Worm (Caenorhabditis elegans) whole organism, L4/young adult: ENCODE results near the gene ubc-19.

Experiments
- W03F9.2 ChIP-seq: fragments of 150-350 bp; optimal IDR thresholded peaks from 2 replicates; lab custom pipeline; 2014; ENCODE audit warnings: missing biosample characterization, missing genetic modification characterization
- dao-5 ChIP-seq: sonication (generic microtip); optimal IDR thresholded peaks from 2 replicates; lab custom pipeline; 2016; ENCODE audit warnings: missing genotype, missing genetic modification characterization, moderate library complexity, missing compliant biosample characterization
- him-1 ChIP-seq: sonication (generic microtip); optimal IDR thresholded peaks from 2 replicates; lab custom pipeline; 2016; ENCODE audit warnings: missing genotype, missing genetic modification reagents, missing genetic modification characterization, missing compliant biosample characterization

The ubc-19 gene

DNA sequence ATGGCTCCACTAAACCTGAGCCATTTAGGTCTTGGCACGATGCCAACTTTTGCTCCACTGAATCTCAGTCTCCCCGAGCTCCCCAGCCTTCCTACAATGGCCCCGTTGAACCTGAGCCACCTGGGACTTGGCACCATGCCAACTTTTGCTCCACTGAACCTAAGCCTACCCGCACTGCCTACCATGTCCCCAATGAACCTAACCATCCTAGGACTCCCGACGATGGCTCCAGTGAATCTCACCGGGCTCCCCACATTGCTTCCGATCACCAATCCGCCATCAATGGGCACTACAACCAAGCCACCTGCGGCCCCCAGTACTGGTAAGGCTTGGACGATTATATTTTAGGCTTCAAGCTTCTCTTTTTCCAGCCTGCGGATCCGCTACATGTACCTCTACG is 17.8 kb downstream of the ubc-19 start:
- TF ChIP-seq W03F9.2 (tag; lab: Kevin White, UChicago), result no peak
- no peak for TF ChIP-seq dao-5 (tag; lab: Kevin White, UChicago)
- no peak for TF ChIP-seq him-1 (tag; lab: Kevin White, UChicago)

- TF ChIP-seq him-1 (tag; lab: Kevin White, UChicago) (no peak), W03F9.2 (tag; lab: Kevin White, UChicago) (no peak), dao-5 (tag; lab: Kevin White, UChicago) (no peak)
These were observed 19.5 kb downstream of the ubc-19 start, which contains the start of gene Y69H2.10 for ce11 chrV:18670017-18670416. Gene Y69H2.10, plus strand, starts transcription at chrV:18670317.

- TF ChIP-seq dao-5 (tag; lab: Kevin White, UChicago) (no peak), W03F9.2 (tag; lab: Kevin White, UChicago) (no peak), him-1 (tag; lab: Kevin White, UChicago) (no peak)
These were observed 22.4 kb downstream of the ubc-19 start for ce11 chrV:18667179-18667578.

DNA sequence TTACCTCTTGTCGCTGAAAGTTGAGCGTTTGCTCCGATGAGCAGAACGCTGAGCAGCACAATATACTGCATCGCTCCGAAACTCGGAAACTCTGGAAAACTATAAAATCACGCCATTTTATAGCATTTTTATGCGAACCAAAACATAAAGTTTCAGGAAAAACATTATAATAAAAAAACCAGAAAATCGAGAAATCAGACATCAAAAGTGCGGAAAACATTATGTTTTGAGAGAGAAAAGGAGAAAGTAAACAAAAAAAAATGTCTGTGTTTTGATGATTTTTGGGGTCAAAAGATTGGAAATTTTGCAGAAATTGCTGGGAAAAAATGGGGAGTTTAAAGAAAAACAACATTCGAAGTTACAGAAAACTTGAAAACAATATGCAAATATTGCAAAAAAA is 25.5 kb downstream of the ubc-19 start, which contains the start of gene Y69H2.3:
Gene Y69H2.3 (minus strand): TSS at position 101 of the 400 bp plus-strand sequence.
- no peak for TF ChIP-seq dao-5 (tag; lab: Kevin White, UChicago)
- TF ChIP-seq W03F9.2 (tag; lab: Kevin White, UChicago), result no peak
- no peak for TF ChIP-seq him-1 (tag; lab: Kevin White, UChicago)

- no peak for TF ChIP-seq him-1 (tag; lab: Kevin White, UChicago)
- TF ChIP-seq dao-5 (tag; lab: Kevin White, UChicago), result no peak
- no peak for TF ChIP-seq W03F9.2 (tag; lab: Kevin White, UChicago)
These were observed 27.2 kb downstream of the ubc-19 start for ce11 chrV:18662333-18662732.

DNA sequence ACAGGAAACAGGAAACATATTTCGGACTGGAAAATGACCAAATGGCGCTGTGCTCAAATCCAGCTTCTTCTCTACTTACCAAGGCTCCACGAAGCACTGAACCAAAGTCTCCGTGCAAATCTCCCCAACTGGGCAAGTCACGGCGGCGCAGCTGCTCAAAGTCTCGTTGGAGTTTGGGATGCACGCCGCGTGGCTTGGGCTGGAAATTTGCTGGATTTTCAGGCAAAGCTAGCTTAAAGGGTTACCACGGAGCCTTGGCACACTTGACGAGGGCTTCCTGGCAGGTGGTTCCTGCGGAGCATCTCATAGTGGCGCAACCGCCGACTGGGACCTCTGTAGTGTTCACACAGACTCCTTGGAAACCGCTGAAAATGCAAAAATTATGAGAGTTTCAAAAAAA is 30.6 kb downstream of the ubc-19 start:
- TF ChIP-seq him-1 (tag; lab: Kevin White, UChicago) (no peak), dao-5 (tag; lab: Kevin White, UChicago) (no peak), W03F9.2 (tag; lab: Kevin White, UChicago) (no peak)

- TF ChIP-seq W03F9.2 (tag; lab: Kevin White, UChicago) (no peak), dao-5 (tag; lab: Kevin White, UChicago) (no peak), him-1 (tag; lab: Kevin White, UChicago) (no peak)
These were observed 32.2 kb downstream of the ubc-19 start for ce11 chrV:18657391-18657790.

ce11 chrV:18656363-18656762 is 33.2 kb downstream of the ubc-19 start:
- no peak for TF ChIP-seq W03F9.2 (tag; lab: Kevin White, UChicago)
- no peak for TF ChIP-seq dao-5 (tag; lab: Kevin White, UChicago)
- no peak for TF ChIP-seq him-1 (tag; lab: Kevin White, UChicago)

ce11 chrV:18650043-18650442 is 39.5 kb downstream of the ubc-19 start, which contains the start of gene egas-2:
Gene egas-2, plus strand, starts transcription at chrV:18650343.
- TF ChIP-seq him-1 (tag; lab: Kevin White, UChicago) (no peak), W03F9.2 (tag; lab: Kevin White, UChicago) (no peak), dao-5 (tag; lab: Kevin White, UChicago) (no peak)

DNA sequence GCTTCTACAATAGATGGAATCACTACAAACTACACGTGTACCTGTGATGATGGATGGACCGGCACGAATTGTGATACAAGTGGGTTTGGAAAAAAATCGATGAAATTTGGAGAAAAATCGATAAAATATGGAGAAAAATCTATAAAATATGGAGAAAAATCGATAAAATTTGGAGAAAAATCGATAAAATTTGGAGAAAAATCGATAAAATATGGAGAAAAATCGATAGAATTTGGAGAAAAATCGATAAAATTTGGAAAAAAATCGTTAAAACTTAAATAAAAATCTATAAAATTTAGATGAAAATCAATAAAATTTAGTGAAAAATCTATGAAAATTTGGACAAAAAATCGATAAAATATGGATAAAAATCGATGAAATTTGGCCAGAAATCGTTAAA is 45.3 kb downstream of the ubc-19 start:
- TF ChIP-seq dao-5 (tag; lab: Kevin White, UChicago) (no peak), W03F9.2 (tag; lab: Kevin White, UChicago) (no peak), him-1 (tag; lab: Kevin White, UChicago) (no peak)

DNA sequence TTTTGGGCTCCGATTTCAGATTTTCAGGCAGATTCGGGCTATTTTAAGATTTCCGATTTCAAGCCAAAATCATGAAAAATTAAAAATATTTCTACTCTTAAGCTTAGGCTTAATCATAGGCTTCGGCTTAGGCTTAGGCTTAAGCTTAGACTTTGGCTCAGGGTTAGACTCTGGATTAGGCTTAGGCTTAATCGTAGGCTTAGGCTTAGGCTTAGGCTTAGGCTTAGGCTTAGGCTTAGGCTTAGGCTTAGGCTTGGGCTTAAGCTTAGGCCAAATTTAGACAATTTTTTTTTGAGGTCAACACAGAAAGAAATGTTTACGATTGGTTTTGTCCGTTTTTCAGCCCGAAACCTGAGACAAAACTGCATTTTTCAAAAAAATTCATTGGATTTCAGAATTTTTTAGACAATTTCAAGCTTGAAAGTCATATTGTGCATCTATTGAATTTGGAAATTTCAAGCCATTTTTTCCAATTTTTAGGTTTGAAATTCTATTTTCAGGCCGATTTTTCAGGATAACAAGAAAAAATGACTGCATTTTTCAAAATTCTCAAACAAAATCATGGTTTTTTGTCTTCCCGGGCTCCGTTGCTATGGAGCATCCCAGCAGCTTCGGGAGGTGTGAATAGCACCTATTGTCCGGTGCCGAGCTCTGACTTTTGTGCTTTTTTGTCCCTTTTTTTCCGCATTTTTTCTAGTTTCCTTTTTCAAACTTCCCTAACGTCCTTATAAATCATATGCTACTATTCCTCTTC is 49.8 kb downstream of the ubc-19 start, which contains the start of gene egas-1:
Gene egas-1 (plus strand): TSS at position 704 of the 754 bp plus-strand sequence.
- TF ChIP-seq W03F9.2 (tag; lab: Kevin White, UChicago) (no peak), dao-5 (tag; lab: Kevin White, UChicago) (no peak), him-1 (tag; lab: Kevin White, UChicago) (no peak)

DNA sequence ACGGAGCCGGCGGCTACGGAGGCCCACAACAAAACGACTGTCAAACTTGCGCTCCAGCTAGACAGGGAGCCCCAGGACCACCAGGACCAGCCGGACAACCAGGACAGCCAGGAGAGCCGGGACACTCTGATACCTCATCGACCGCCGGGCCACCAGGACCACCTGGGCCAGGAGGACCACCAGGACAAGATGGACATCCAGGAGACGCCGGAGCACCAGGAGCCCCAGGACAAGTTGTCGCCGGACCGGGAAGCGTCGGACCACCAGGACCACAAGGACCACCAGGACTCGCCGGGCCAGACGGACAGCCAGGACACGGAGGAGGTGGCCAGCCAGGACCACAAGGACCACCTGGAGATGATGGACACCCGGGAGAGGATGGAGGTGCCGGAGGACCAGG is 50.5 kb downstream of the ubc-19 start:
- TF ChIP-seq him-1 (tag; lab: Kevin White, UChicago) (no peak), dao-5 (tag; lab: Kevin White, UChicago) (no peak), W03F9.2 (tag; lab: Kevin White, UChicago) (no peak)

ce11 chrV:18638367-18638873 is 51.1 kb downstream of the ubc-19 start, which contains the start of gene col-42:
Gene col-42, plus strand, starts transcription at chrV:18638484.
- TF ChIP-seq him-1 (tag; lab: Kevin White, UChicago) (no peak), dao-5 (tag; lab: Kevin White, UChicago) (no peak), W03F9.2 (tag; lab: Kevin White, UChicago) (no peak)
